Worm (Caenorhabditis elegans): Measurements from ENCODE around the gene cyc-2.1.

DNA sequence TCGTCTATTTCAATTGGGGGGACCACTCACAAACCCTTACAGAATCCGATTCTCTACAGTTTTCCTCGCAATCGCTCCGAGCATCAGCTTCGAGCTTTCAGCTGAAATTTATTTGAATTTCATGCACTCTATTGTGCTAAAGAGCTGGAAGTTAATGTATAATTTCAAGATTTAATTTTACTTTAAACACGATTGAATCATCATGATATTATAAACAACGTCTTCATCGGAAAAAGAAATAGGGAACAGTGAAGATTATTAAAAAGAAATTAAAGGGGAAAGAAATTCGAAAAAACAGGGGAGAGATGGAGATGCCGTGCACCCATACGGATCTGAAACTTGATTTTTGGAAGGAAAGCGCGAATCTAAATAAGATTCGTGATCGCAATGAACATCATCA lies 4.6 kb downstream of the cyc-2.1 start, which contains the start of gene hoe-1:
- TF ChIP-seq flt-1 (GFP tag; IDR thresholded peaks at IDR 0.05) (no peak), T22C8.4 (GFP tag; IDR thresholded peaks at IDR 0.05) (no peak), tab-1 (GFP tag; IDR thresholded peaks at IDR 0.05) (no peak), ztf-23 (GFP tag; IDR thresholded peaks at IDR 0.05) (no peak), ref-1 (GFP tag; conservative IDR thresholded peaks at IDR 0.05) (no peak), ztf-29 (GFP tag; IDR thresholded peaks at IDR 0.05) (no peak), cog-1 (tag; optimal IDR thresholded peaks at IDR 0.05) (no peak), klf-2 (GFP tag; conservative IDR thresholded peaks at IDR 0.05) (no peak)

Data from whole organism, midembryonic.